Worm (Caenorhabditis elegans): ENCODE results near the gene Y19D10B.6.

DNA sequence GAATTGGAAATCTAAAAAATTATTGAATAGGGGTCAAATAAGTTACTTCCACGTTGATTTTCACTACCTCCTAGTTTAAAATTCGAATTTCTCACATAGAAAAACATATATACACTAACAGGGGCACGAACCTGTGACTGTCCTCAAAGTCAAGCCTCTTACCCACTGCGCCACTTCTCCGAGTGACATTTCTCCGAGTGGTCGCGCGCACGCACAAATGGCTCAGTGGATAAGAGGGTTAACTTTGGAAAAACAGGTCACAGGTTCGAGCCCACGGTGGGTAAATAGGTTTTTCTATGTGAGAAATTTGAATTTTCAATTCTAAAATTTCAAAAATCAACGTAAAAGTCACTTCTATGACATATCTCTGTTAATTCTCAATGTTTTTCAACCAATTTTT, 43.6 kb downstream of the Y19D10B.6 start:
- TF ChIP-seq nhr-76 (tag; optimal IDR thresholded peaks at IDR 0.05), result no peak
- TF ChIP-seq dpl-1 (GFP tag; optimal IDR thresholded peaks at IDR 0.05), result no peak
- TF ChIP-seq aly-2 (tag; optimal IDR thresholded peaks at IDR 0.05), result no peak
- no peak for TF ChIP-seq nhr-90 (tag; optimal IDR thresholded peaks at IDR 0.05; ENCODE audit: poor library complexity)
- TF ChIP-seq nhr-85 (tag), result peak; percentile 42
- TF ChIP-seq lin-15B (tag; optimal IDR thresholded peaks at IDR 0.05), result no peak
